Worm (Caenorhabditis elegans): ENCODE measurements around the gene AH10.2.
A peak's percentile ranks its signal among the peaks of the same experiment; 100 is the strongest.
"Not testable (repeated sequence)": the region's sequence is repeated elsewhere in the genome, so short reads cannot be mapped to it uniquely, and the experiment has no call there.

Gene AH10.2

DNA sequence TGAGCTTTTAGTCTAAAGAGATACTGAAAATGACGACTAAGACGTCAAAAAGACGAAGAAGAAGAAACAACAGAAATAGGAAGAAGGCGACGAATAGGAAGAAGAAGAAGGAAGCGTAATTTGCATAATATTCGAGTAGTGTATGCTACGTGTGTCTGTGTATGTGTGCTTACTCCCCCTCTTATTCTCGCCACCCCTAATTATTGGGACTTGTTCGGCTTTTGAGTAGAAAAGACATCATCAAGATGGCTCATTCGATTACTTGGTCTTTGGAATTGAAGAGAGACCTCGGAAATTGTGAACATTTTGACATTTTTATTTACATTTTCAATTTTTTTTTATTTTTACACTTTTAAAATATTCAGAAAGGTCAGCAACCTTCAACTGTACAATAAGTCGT is 26.3 kb upstream of the AH10.2 start:
- TF ChIP-seq pes-1 (GFP tag; IDR thresholded peaks at IDR 0.05) (no peak), B0310.2 (tag; optimal IDR thresholded peaks at IDR 0.05) (no peak), ama-1 (optimal IDR thresholded peaks at IDR 0.05) (no peak), tbx-37 (GFP tag; conservative IDR thresholded peaks at IDR 0.05) (no peak), tra-4 (tag; optimal IDR thresholded peaks at IDR 0.05) (no peak), ceh-13 (GFP tag; optimal IDR thresholded peaks at IDR 0.05) (no peak), sea-1 (GFP tag; conservative IDR thresholded peaks at IDR 0.05) (no peak), aly-1 (tag; optimal IDR thresholded peaks at IDR 0.05) (no peak), hnd-1 (tag; optimal IDR thresholded peaks at IDR 0.05) (no peak), hmg-4 (GFP tag; optimal IDR thresholded peaks at IDR 0.05) (no peak), scrt-1 (GFP tag; IDR thresholded peaks at IDR 0.05) (no peak)

ce11 chrV:14133002-14133763 is 23.4 kb upstream of the AH10.2 start:
- TF ChIP-seq hmbx-1 (tag; optimal IDR thresholded peaks at IDR 0.05) (no peak), ets-7 (tag; optimal IDR thresholded peaks at IDR 0.05) (no peak), tbx-11 (GFP tag; IDR thresholded peaks at IDR 0.05) (no peak), hnd-1 (tag; optimal IDR thresholded peaks at IDR 0.05) (no peak), hmg-4 (GFP tag; optimal IDR thresholded peaks at IDR 0.05) (no peak), scrt-1 (GFP tag; IDR thresholded peaks at IDR 0.05) (no peak), pes-1 (GFP tag; IDR thresholded peaks at IDR 0.05) (no peak), flt-1 (GFP tag; IDR thresholded peaks at IDR 0.05) (no peak), B0310.2 (tag; optimal IDR thresholded peaks at IDR 0.05) (no peak), sea-1 (GFP tag; conservative IDR thresholded peaks at IDR 0.05) (no peak), ama-1 (optimal IDR thresholded peaks at IDR 0.05) (no peak), ceh-36 (tag; optimal IDR thresholded peaks at IDR 0.05) (no peak), tbx-37 (GFP tag; conservative IDR thresholded peaks at IDR 0.05) (no peak), ceh-13 (GFP tag; optimal IDR thresholded peaks at IDR 0.05) (no peak), aly-1 (tag; optimal IDR thresholded peaks at IDR 0.05) (no peak)

DNA sequence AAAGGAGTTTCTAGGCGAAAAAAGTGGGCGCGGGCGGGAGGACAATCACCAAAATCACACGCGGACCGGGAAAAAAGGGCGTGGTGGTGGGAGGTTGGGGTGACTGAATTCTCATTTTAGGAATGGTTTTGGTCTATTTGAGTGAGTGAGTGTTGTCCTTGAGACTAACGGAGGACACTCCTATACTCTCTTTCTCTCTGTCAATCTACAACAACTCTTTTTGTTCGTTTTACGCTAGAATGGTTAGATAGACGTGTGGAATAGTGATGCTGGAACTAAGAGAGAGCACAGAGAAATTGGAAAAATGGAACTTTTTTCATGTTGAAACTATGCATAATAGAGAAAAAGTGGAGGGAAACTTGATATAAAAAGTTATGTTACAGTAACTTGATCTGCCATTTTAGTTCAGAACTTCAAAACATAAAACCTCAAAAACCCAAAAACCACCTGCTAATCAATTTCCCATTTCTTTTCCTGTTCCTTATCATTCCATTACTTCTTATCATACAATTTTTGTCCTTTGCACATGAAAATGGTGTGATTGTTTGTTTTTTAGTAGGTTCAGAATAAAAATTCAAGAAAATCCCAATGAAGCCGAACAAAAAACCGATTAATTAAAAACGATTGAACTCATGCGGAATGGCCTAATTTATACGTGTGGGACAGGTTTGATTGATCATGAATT is 21.7 kb upstream of the AH10.2 start:
- TF ChIP-seq tra-4 (tag; optimal IDR thresholded peaks at IDR 0.05): no peak
- no peak for TF ChIP-seq B0310.2 (tag; optimal IDR thresholded peaks at IDR 0.05)
- no peak for TF ChIP-seq sea-1 (GFP tag; conservative IDR thresholded peaks at IDR 0.05)
- TF ChIP-seq ceh-13 (GFP tag; optimal IDR thresholded peaks at IDR 0.05): no peak
- TF ChIP-seq F13C5.2 (tag; optimal IDR thresholded peaks at IDR 0.05): no peak

DNA sequence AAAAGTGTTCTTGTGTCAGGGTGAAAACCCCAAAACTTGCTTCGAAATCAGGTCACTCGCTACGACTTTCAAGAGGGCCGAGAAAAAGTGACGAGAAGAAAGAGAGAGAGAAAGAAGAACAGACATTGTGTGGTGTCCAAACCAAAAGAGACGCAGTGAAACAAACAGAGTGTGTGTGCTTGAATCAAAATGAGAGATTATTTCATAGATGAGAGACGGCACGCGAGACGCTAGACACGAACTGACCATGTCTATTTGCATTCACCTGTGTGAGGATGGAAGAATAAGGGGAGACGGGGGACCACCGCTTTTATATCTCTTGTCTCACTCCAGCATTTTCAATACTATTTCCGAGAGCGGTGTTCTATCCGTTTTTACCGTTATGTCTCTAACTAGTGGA is 20.4 kb upstream of the AH10.2 start:
- TF ChIP-seq ceh-36 (tag; optimal IDR thresholded peaks at IDR 0.05) (peak; percentile 42), hmg-4 (GFP tag; optimal IDR thresholded peaks at IDR 0.05) (peak; percentile 26), F13C5.2 (tag; optimal IDR thresholded peaks at IDR 0.05) (no peak), pes-1 (GFP tag; IDR thresholded peaks at IDR 0.05) (no peak), tbx-11 (GFP tag; IDR thresholded peaks at IDR 0.05) (no peak), tbx-37 (GFP tag; conservative IDR thresholded peaks at IDR 0.05) (no peak)

- not testable (repeated sequence) for TF ChIP-seq F13C5.2 (tag; optimal IDR thresholded peaks at IDR 0.05); flt-1 (GFP tag; IDR thresholded peaks at IDR 0.05); tra-4 (tag; optimal IDR thresholded peaks at IDR 0.05)
Measured at ce11 chrV:14137766-14138165, 18.8 kb upstream of the AH10.2 start, which contains the start of gene AH10.4. Gene AH10.4 (minus strand): TSS chrV:14137866.

DNA sequence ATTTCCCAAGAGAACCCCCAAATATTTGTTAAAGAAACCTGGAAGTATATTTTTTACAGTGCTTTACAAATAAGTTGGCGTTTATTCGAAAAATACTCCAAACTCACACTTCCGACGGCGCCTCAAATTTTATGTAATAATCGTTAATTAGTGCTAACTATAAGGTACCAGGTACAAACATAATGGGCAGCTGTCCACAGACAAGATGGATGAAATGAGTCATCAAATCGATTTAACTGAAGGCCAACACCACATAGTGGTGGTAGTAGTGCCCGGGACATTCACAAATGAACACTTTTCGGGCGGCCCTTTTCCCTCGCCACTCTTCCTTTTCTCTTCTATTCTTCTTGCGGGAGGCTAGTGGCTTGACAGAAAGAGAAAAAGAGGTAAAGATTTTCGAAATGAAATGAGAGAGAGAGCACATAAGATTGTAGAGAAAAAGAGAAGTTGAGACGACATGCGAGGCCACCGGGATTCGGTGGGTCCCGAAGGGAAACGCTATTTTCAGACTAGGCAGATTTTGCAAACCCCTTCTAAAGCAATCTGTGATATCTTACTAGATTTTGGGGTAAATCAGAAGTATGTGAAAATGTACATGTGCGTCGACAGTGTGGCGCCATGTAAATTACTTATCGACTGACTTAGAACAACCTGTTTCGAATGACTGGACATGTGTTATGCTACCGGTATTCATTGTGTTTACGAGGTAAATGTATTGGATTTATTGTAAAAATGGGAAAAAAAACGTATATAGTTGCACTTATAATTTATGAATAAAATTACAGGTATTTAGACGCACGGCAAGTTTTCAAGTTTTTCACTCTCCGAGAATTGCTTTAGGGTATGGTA is 17.1 kb upstream of the AH10.2 start:
- TF ChIP-seq F13C5.2 (tag; optimal IDR thresholded peaks at IDR 0.05): peak; percentile 34
- no peak for TF ChIP-seq ama-1 (optimal IDR thresholded peaks at IDR 0.05)
- no peak for TF ChIP-seq tra-4 (tag; optimal IDR thresholded peaks at IDR 0.05)
- TF ChIP-seq ets-7 (tag; optimal IDR thresholded peaks at IDR 0.05): no peak
- TF ChIP-seq hmg-4 (GFP tag; optimal IDR thresholded peaks at IDR 0.05): peak; percentile 69
- no peak for TF ChIP-seq flt-1 (GFP tag; IDR thresholded peaks at IDR 0.05)
- no peak for TF ChIP-seq tbx-37 (GFP tag; conservative IDR thresholded peaks at IDR 0.05)
- TF ChIP-seq scrt-1 (GFP tag; IDR thresholded peaks at IDR 0.05): no peak
- no peak for TF ChIP-seq ceh-13 (GFP tag; optimal IDR thresholded peaks at IDR 0.05)
- TF ChIP-seq hnd-1 (tag; optimal IDR thresholded peaks at IDR 0.05): no peak
- TF ChIP-seq sea-1 (GFP tag; conservative IDR thresholded peaks at IDR 0.05): no peak
- TF ChIP-seq B0310.2 (tag; optimal IDR thresholded peaks at IDR 0.05): no peak
- TF ChIP-seq ceh-36 (tag; optimal IDR thresholded peaks at IDR 0.05): no peak
- no peak for TF ChIP-seq pes-1 (GFP tag; IDR thresholded peaks at IDR 0.05)
- no peak for TF ChIP-seq aly-1 (tag; optimal IDR thresholded peaks at IDR 0.05)

- TF ChIP-seq ets-7 (tag; optimal IDR thresholded peaks at IDR 0.05): no peak
- no peak for TF ChIP-seq tra-4 (tag; optimal IDR thresholded peaks at IDR 0.05)
- no peak for TF ChIP-seq pes-1 (GFP tag; IDR thresholded peaks at IDR 0.05)
- no peak for TF ChIP-seq flt-1 (GFP tag; IDR thresholded peaks at IDR 0.05)
- no peak for TF ChIP-seq aly-1 (tag; optimal IDR thresholded peaks at IDR 0.05)
- TF ChIP-seq B0310.2 (tag; optimal IDR thresholded peaks at IDR 0.05): no peak
Measured at ce11 chrV:14140733-14141132, 15.8 kb upstream of the AH10.2 start.
